Worm (Caenorhabditis elegans) whole organism, early embryonic: ENCODE results near the gene pqn-87.

ENCODE experiments used
- B0310.2 ChIP-seq: sonication (generic microtip); optimal IDR thresholded peaks from 2 replicates; lab custom pipeline; 2016; ENCODE audit warnings: mild to moderate bottlenecking, missing genetic modification characterization, missing compliant biosample characterization
- aly-1 ChIP-seq: sonication (generic microtip); optimal IDR thresholded peaks from 2 replicates; lab custom pipeline; 2016; ENCODE audit warnings: missing genetic modification characterization, missing compliant biosample characterization
- ama-1 ChIP-seq: fragments of 150-350 bp; optimal IDR thresholded peaks from 2 replicates; lab custom pipeline; 2014
- ceh-13 ChIP-seq: fragments of 200-800 bp; sonication (Bioruptor generic); optimal IDR thresholded peaks from 2 replicates; lab custom pipeline; 2018; ENCODE audit warnings: mild to moderate bottlenecking, missing genetic modification characterization, missing compliant biosample characterization
- ets-7 ChIP-seq: sonication (generic microtip); optimal IDR thresholded peaks from 2 replicates; lab custom pipeline; 2016; ENCODE audit warnings: missing genotype, missing genetic modification characterization, missing compliant biosample characterization
- flt-1 ChIP-seq: fragments of 200-800 bp; sonication (Bioruptor generic); IDR thresholded peaks from 2 replicates; pipeline ENCODE4 v1.3.6; 2022; ENCODE audit warnings: missing genetic modification characterization, missing compliant biosample characterization
- hmg-4 ChIP-seq: fragments of 200-800 bp; sonication (Bioruptor generic); optimal IDR thresholded peaks from 2 replicates; lab custom pipeline; 2018; ENCODE audit warnings: mild to moderate bottlenecking, missing genetic modification characterization, missing compliant biosample characterization
- hnd-1 ChIP-seq: sonication (generic microtip); optimal IDR thresholded peaks from 2 replicates; lab custom pipeline; 2016; ENCODE audit warnings: missing genetic modification characterization, missing compliant biosample characterization
- pes-1 ChIP-seq: fragments of 200-800 bp; sonication (Bioruptor generic); IDR thresholded peaks from 2 replicates; pipeline ENCODE4 v1.3.6; 2022; ENCODE audit warnings: missing genetic modification reagents, missing genetic modification characterization, missing compliant biosample characterization
- scrt-1 ChIP-seq: fragments of 200-800 bp; sonication (Bioruptor generic); IDR thresholded peaks from 2 replicates; pipeline ENCODE4 v1.3.6; 2022; ENCODE audit warnings: missing genetic modification characterization, missing compliant biosample characterization
- sea-1 ChIP-seq: fragments of 200-800 bp; sonication (Bioruptor generic); conservative IDR thresholded peaks from 2 replicates; pipeline ENCODE4 v1.3.6; 2022; ENCODE audit warnings: missing genetic modification characterization, missing compliant biosample characterization
- tbx-37 ChIP-seq: fragments of 200-800 bp; sonication (Bioruptor generic); conservative IDR thresholded peaks from 2 replicates; pipeline ENCODE4 v1.3.6; 2022; ENCODE audit warnings: missing genetic modification reagents, missing genetic modification characterization, missing compliant biosample characterization
- tra-4 ChIP-seq: sonication (generic microtip); optimal IDR thresholded peaks from 2 replicates; lab custom pipeline; 2017; ENCODE audit warnings: missing genetic modification characterization, missing compliant biosample characterization

DNA sequence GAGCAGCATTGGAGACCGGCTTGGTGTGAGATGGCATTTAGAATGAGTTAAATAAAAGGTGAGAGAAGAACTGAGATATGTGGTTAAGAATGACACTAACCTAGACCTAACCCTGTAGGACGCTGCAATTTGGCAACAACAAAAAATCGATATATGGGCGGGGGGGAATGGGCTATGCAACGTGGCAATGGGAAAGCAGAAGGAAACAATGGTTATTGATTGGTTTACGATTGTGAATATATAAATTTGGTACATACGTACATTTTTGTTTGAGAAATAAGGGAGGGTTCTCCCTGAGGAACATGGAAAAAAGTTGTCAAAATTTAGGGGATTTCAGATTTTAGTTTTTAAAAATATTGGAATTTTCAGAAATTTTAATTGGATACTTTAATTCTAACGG is 24.2 kb upstream of the pqn-87 start, which contains the start of gene tag-276:
- TF ChIP-seq flt-1 (GFP tag; lab: Robert Waterston, UW): no peak
- TF ChIP-seq B0310.2 (tag; lab: Kevin White, UChicago): no peak
- no peak for TF ChIP-seq hmg-4 (GFP tag; lab: Kevin White, UChicago)
- TF ChIP-seq ama-1 (lab: Kevin White, UChicago): no peak
- no peak for TF ChIP-seq ceh-13 (GFP tag; lab: Kevin White, UChicago)
- TF ChIP-seq ets-7: no peak
- no peak for TF ChIP-seq sea-1 (GFP tag; lab: Robert Waterston, UW)
- no peak for TF ChIP-seq hnd-1
- no peak for TF ChIP-seq scrt-1 (GFP tag; lab: Robert Waterston, UW)
- TF ChIP-seq tra-4: no peak
- TF ChIP-seq pes-1 (GFP tag; lab: Robert Waterston, UW): no peak
- no peak for TF ChIP-seq tbx-37 (GFP tag; lab: Robert Waterston, UW)
- no peak for TF ChIP-seq aly-1 (tag; lab: Kevin White, UChicago)
